Worm (Caenorhabditis elegans) whole organism, L4 larva: ENCODE measurements around the gene jkk-1.
A peak's percentile ranks its signal among the peaks of the same experiment; 100 is the strongest.

Experiments used
- D1046.2 ChIP-seq: fragments of 200-800 bp; sonication (Bioruptor generic); IDR thresholded peaks from 2 replicates; pipeline ENCODE4 v1.3.6; 2022; ENCODE audit warnings: missing genetic modification characterization, missing compliant biosample characterization
- F10B5.3 ChIP-seq: sonication (generic microtip); optimal IDR thresholded peaks from 2 replicates; lab custom pipeline; 2016; ENCODE audit warnings: mild to moderate bottlenecking, missing genetic modification characterization, missing compliant biosample characterization
- T20F7.1 ChIP-seq: fragments of 200-800 bp; sonication (Bioruptor generic); optimal IDR thresholded peaks from 2 replicates; lab custom pipeline; 2018; ENCODE audit warnings: mild to moderate bottlenecking, missing genetic modification characterization, missing compliant biosample characterization
- Y48G9A.11 ChIP-seq: fragments of 200-800 bp; sonication (Bioruptor generic); IDR thresholded peaks from 2 replicates; pipeline ENCODE4 v1.3.6; 2022; ENCODE audit warnings: missing genetic modification reagents, missing genetic modification characterization, missing compliant biosample characterization
- Y5F2A.4 ChIP-seq: fragments of 200-800 bp; sonication (Bioruptor generic); optimal IDR thresholded peaks from 2 replicates; lab custom pipeline; 2018; ENCODE audit warnings: mild to moderate bottlenecking, missing genetic modification characterization, missing compliant biosample characterization
- Y75B8A.6 ChIP-seq: fragments of 200-800 bp; sonication (Bioruptor generic); IDR thresholded peaks from 2 replicates; pipeline ENCODE4 v1.3.6; 2022; ENCODE audit warnings: missing genetic modification reagents, missing genetic modification characterization, missing compliant biosample characterization
- ZK337.2 ChIP-seq: fragments of 200-800 bp; sonication (Bioruptor generic); IDR thresholded peaks from 2 replicates; pipeline ENCODE4 v1.3.6; 2022; ENCODE audit warnings: missing genetic modification reagents, missing genetic modification characterization, missing compliant biosample characterization
- ZK546.5 ChIP-seq, 2 experiments: sonication (generic microtip); optimal IDR thresholded peaks; 2 replicates each; lab custom pipeline; 2017; ENCODE audit warnings: missing biosample characterization in 2 of 2, missing genetic modification characterization in 2 of 2
- aha-1 ChIP-seq: fragments of 150-350 bp; peaks from one replicate; lab custom pipeline; 2014; ENCODE audit warnings: missing biosample characterization, missing genetic modification characterization
- arid-1 ChIP-seq: fragments of 200-800 bp; sonication (Bioruptor generic); conservative IDR thresholded peaks from 2 replicates; pipeline ENCODE4 v1.3.6; 2022; ENCODE audit warnings: missing genetic modification reagents, missing genetic modification characterization, missing compliant biosample characterization
- ceh-32 ChIP-seq: sonication (generic microtip); optimal IDR thresholded peaks from 2 replicates; lab custom pipeline; 2016; ENCODE audit warnings: mild to moderate bottlenecking, missing genetic modification characterization, missing compliant biosample characterization; ENCODE audit not compliant: poor library complexity
- ceh-82 ChIP-seq: sonication (generic microtip); optimal IDR thresholded peaks from 2 replicates; lab custom pipeline; 2017; ENCODE audit warnings: missing biosample characterization, missing genetic modification characterization
- ces-1 ChIP-seq: fragments of 150-350 bp; sonication (generic microtip); optimal IDR thresholded peaks from 4 replicates; lab custom pipeline; 2014; ENCODE audit warnings: missing biosample characterization, missing genetic modification reagents, missing genetic modification characterization
- daf-12 ChIP-seq: fragments of 150-350 bp; optimal IDR thresholded peaks from 2 replicates; lab custom pipeline; 2014; ENCODE audit warnings: missing biosample characterization, missing genetic modification reagents, missing genetic modification characterization
- dmd-6 ChIP-seq: fragments of 200-800 bp; sonication (Bioruptor generic); IDR thresholded peaks from 2 replicates; pipeline ENCODE4 v1.3.6; 2022; ENCODE audit warnings: missing genetic modification reagents, missing genetic modification characterization, missing compliant biosample characterization
- dpl-1 ChIP-seq: fragments of 150-350 bp; optimal IDR thresholded peaks from 2 replicates; lab custom pipeline; 2014; ENCODE audit warnings: missing biosample characterization, missing genetic modification reagents, missing genetic modification characterization
- duxl-1 ChIP-seq: sonication (generic microtip); optimal IDR thresholded peaks from 2 replicates; lab custom pipeline; 2016; ENCODE audit warnings: mild to moderate bottlenecking, missing genetic modification characterization, moderate library complexity, missing compliant biosample characterization; ENCODE audit not compliant: poor library complexity
- egl-43 ChIP-seq: fragments of 200-800 bp; sonication (Bioruptor generic); IDR thresholded peaks from 2 replicates; pipeline ENCODE4 v1.3.6; 2022; ENCODE audit warnings: missing genetic modification reagents, missing genetic modification characterization, missing compliant biosample characterization
- fkh-10 ChIP-seq: fragments of 150-350 bp; optimal IDR thresholded peaks from 2 replicates; lab custom pipeline; 2014; ENCODE audit warnings: missing biosample characterization, missing genetic modification reagents, missing genetic modification characterization
- fos-1 ChIP-seq: fragments of 150-350 bp; optimal IDR thresholded peaks from 2 replicates; lab custom pipeline; 2014; ENCODE audit warnings: missing biosample characterization, missing genetic modification characterization
- hmg-1.1 ChIP-seq: fragments of 200-800 bp; sonication (Bioruptor generic); IDR thresholded peaks from 2 replicates; pipeline ENCODE4 v1.3.6; 2022; ENCODE audit warnings: missing genetic modification reagents, missing genetic modification characterization, missing compliant biosample characterization
- jun-1 ChIP-seq: fragments of 150-350 bp; optimal IDR thresholded peaks from 2 replicates; lab custom pipeline; 2014; ENCODE audit warnings: missing biosample characterization, missing genetic modification reagents, missing genetic modification characterization
- lin-29 ChIP-seq: fragments of 200-800 bp; sonication (Bioruptor generic); IDR thresholded peaks from 2 replicates; pipeline ENCODE4 v1.3.6; 2022; ENCODE audit warnings: missing genetic modification reagents, missing genetic modification characterization, missing compliant biosample characterization
- lin-38 ChIP-seq: fragments of 200-800 bp; sonication (Bioruptor generic); IDR thresholded peaks from 2 replicates; pipeline ENCODE4 v1.3.6; 2022; ENCODE audit warnings: missing genetic modification reagents, missing genetic modification characterization, missing compliant biosample characterization
- lin-39 ChIP-seq: fragments of 150-350 bp; optimal IDR thresholded peaks from 2 replicates; lab custom pipeline; 2014; ENCODE audit warnings: missing biosample characterization, missing genetic modification reagents, missing genetic modification characterization
- lsy-2 ChIP-seq, 2 experiments: fragments of 150-350 bp in 1 of 2; sonication (generic microtip) in 1 of 2; optimal IDR thresholded peaks; 2 replicates each; lab custom pipeline; 2014 to 2017; ENCODE audit warnings: missing biosample characterization in 2 of 2, missing genetic modification characterization in 2 of 2
- madf-5 ChIP-seq, 2 experiments: fragments of 200-800 bp; sonication (Bioruptor generic); IDR thresholded peaks; 2 replicates each; pipeline ENCODE4 v1.3.6; 2022; ENCODE audit warnings: missing compliant biosample characterization in 2 of 2, missing genetic modification characterization in 2 of 2
- mdl-1 ChIP-seq, 2 experiments: fragments of 150-350 bp in 1 of 2; sonication (generic microtip) in 1 of 2; optimal IDR thresholded peaks; 2 replicates each; lab custom pipeline; 2014 to 2017; ENCODE audit warnings: missing biosample characterization in 2 of 2, missing genetic modification characterization in 2 of 2
- mdt-29 ChIP-seq: fragments of 200-800 bp; sonication (Bioruptor generic); IDR thresholded peaks from 2 replicates; pipeline ENCODE4 v1.3.6; 2022; ENCODE audit warnings: missing genetic modification reagents, missing genetic modification characterization, missing compliant biosample characterization
- mep-1 ChIP-seq: fragments of 150-350 bp; sonication (generic microtip); optimal IDR thresholded peaks from 3 replicates; lab custom pipeline; 2014; ENCODE audit warnings: missing biosample characterization, missing genetic modification characterization
- mxl-3 ChIP-seq: fragments of 200-800 bp; sonication (Bioruptor generic); optimal IDR thresholded peaks from 2 replicates; lab custom pipeline; 2018; ENCODE audit warnings: mild to moderate bottlenecking, missing genetic modification characterization, missing compliant biosample characterization
- nhr-28 ChIP-seq: fragments of 150-350 bp; optimal IDR thresholded peaks from 2 replicates; lab custom pipeline; 2014; ENCODE audit warnings: missing biosample characterization, missing genetic modification characterization
- nhr-41 ChIP-seq: fragments of 200-800 bp; sonication (Bioruptor generic); IDR thresholded peaks from 2 replicates; pipeline ENCODE4 v1.3.6; 2022; ENCODE audit warnings: missing genetic modification reagents, missing genetic modification characterization, missing compliant biosample characterization
- nhr-48 ChIP-seq: sonication (generic microtip); optimal IDR thresholded peaks from 2 replicates; lab custom pipeline; 2016; ENCODE audit warnings: mild to moderate bottlenecking, missing genetic modification characterization, missing compliant biosample characterization
- pha-4 ChIP-seq, 2 experiments: fragments of 150-350 bp in 1 of 2; fragments of 200-800 bp in 1 of 2; sonication (Bioruptor generic) in 1 of 2; IDR thresholded peaks in 1 of 2; optimal IDR thresholded peaks in 1 of 2; 2 replicates each; pipeline versions ENCODE4 v1.3.6 to Lab custom; 2014 to 2022; ENCODE audit warnings: missing genetic modification characterization in 2 of 2, missing genetic modification reagents in 2 of 2, missing biosample characterization in 1 of 2, missing compliant biosample characterization in 1 of 2
- rbr-2 ChIP-seq: sonication (generic microtip); optimal IDR thresholded peaks from 2 replicates; lab custom pipeline; 2016; ENCODE audit warnings: missing genotype, missing genetic modification characterization, missing compliant biosample characterization
- saeg-2 ChIP-seq: fragments of 200-800 bp; sonication (Bioruptor generic); IDR thresholded peaks from 2 replicates; pipeline ENCODE4 v1.3.6; 2022; ENCODE audit warnings: missing genetic modification reagents, missing genetic modification characterization, missing compliant biosample characterization
- sdz-12 ChIP-seq: fragments of 200-800 bp; sonication (Bioruptor generic); optimal IDR thresholded peaks from 2 replicates; lab custom pipeline; 2018; ENCODE audit warnings: mild to moderate bottlenecking, missing genetic modification characterization, missing compliant biosample characterization
- set-16 ChIP-seq: fragments of 200-800 bp; sonication (Bioruptor generic); IDR thresholded peaks from 2 replicates; pipeline ENCODE4 v1.3.6; 2022; ENCODE audit warnings: missing genetic modification reagents, missing genetic modification characterization, missing compliant biosample characterization
- skn-1 ChIP-seq: fragments of 150-350 bp; optimal IDR thresholded peaks from 2 replicates; lab custom pipeline; 2014; ENCODE audit warnings: missing biosample characterization, missing genetic modification characterization
- spr-1 ChIP-seq: sonication (generic microtip); optimal IDR thresholded peaks from 2 replicates; lab custom pipeline; 2016; ENCODE audit warnings: mild to moderate bottlenecking, missing genetic modification characterization, missing compliant biosample characterization
- unc-39 ChIP-seq: sonication (generic microtip); optimal IDR thresholded peaks from 2 replicates; lab custom pipeline; 2017; ENCODE audit warnings: missing biosample characterization, missing genetic modification characterization
- unc-62 ChIP-seq, 3 experiments: fragments of 150-350 bp in 1 of 3; sonication (generic microtip); optimal IDR thresholded peaks in 2 of 3; peaks in 1 of 3; 1 replicate in 1 of 3; 2 replicates in 2 of 3; lab custom pipeline; 2014 to 2017; ENCODE audit warnings: missing biosample characterization in 3 of 3, missing genetic modification characterization in 3 of 3, missing genetic modification reagents in 3 of 3, missing genotype in 1 of 3
- vab-7 ChIP-seq: fragments of 200-800 bp; sonication (Bioruptor generic); IDR thresholded peaks from 2 replicates; pipeline ENCODE4 v1.3.6; 2022; ENCODE audit warnings: missing genetic modification reagents, missing genetic modification characterization, missing compliant biosample characterization
- zag-1 ChIP-seq: fragments of 150-350 bp; optimal IDR thresholded peaks from 2 replicates; lab custom pipeline; 2014; ENCODE audit warnings: missing biosample characterization, missing genetic modification characterization
- zip-11 ChIP-seq: fragments of 200-800 bp; sonication (Bioruptor generic); IDR thresholded peaks from 2 replicates; pipeline ENCODE4 v1.3.6; 2022; ENCODE audit warnings: missing genetic modification characterization, missing compliant biosample characterization
- ztf-11 ChIP-seq: fragments of 150-350 bp; optimal IDR thresholded peaks from 2 replicates; lab custom pipeline; 2014; ENCODE audit warnings: missing biosample characterization, missing genetic modification characterization

jkk-1 gene

DNA sequence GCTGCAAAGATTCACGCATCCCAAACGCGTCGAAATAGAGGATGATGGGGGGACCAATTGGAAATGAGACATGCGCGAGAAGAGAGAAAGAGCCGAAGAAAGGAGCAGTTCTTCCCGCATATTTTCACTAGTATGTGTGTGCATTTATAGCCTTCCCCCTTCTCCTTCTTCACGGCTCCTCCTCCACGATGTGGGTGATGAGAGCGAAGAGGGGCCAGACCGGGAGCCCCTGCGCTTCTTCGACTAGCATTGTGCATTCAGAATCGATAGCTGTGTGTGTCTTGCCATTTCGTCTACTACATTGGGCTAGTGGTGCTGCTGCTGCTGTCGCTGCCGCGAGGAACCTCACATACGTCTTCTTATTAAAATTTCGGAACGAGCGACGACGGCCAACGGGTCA is at the start of gene jkk-1:
jkk-1 (plus strand) TSS at position 249 of the 400 bp plus-strand sequence.
- TF ChIP-seq arid-1, result 0 out of 2 replicates have a peak, but pooled peaks have one; percentile 24
- peak; percentile 69 for TF ChIP-seq rbr-2 (tag; lab: Kevin White, UChicago)
- 0 out of 2 replicates have a peak, but pooled peaks have one; percentile 44 for TF ChIP-seq egl-43
- peak; percentile 48 for TF ChIP-seq mep-1 (tag; lab: Kevin White, UChicago)
- peak; percentile 2 for TF ChIP-seq mxl-3 (GFP tag; lab: Kevin White, UChicago)
- peak; percentile 90 for TF ChIP-seq aha-1
- TF ChIP-seq unc-62 (GFP tag; optimal IDR thresholded peaks at IDR 0.05 in 1 of 2; lab: Kevin White, UChicago), result peak in 1 of 2 experiments; percentile 97
- TF ChIP-seq unc-62 (tag; optimal IDR thresholded peaks at IDR 0.05; lab: Kevin White, UChicago), result no peak
- TF ChIP-seq fkh-10 (GFP tag; lab: Kevin White, UChicago), result peak; percentile 78
- peak; percentile 75 for TF ChIP-seq hmg-1.1 (GFP tag; lab: Robert Waterston, UW)
- no peak for TF ChIP-seq F10B5.3 (tag; lab: Kevin White, UChicago)
- TF ChIP-seq saeg-2 (GFP tag; lab: Robert Waterston, UW), result no peak
- TF ChIP-seq mdl-1 (tag; optimal IDR thresholded peaks at IDR 0.05; lab: Kevin White, UChicago), result peak in 1 of 2 experiments; percentile 39
- TF ChIP-seq dmd-6 (GFP tag; lab: Robert Waterston, UW), result peak; percentile 13; the same call in 1 of the 2 replicates
- TF ChIP-seq vab-7 (GFP tag; lab: Robert Waterston, UW), result 0 out of 2 replicates have a peak, but pooled peaks have one; percentile 28
- peak; percentile 57 for TF ChIP-seq set-16
- TF ChIP-seq nhr-41 (GFP tag; lab: Robert Waterston, UW), result no peak

- TF ChIP-seq skn-1 (tag; lab: Kevin White, UChicago), result no peak
- no peak for TF ChIP-seq mdl-1 (tag; optimal IDR thresholded peaks at IDR 0.05; lab: Kevin White, UChicago)
- TF ChIP-seq sdz-12 (GFP tag; lab: Kevin White, UChicago), result peak; percentile 58
- TF ChIP-seq unc-39, result no peak
- no peak for TF ChIP-seq ztf-11 (tag; lab: Kevin White, UChicago)
- peak; percentile 58; the same call in 1 of the 2 replicates for TF ChIP-seq pha-4 (GFP tag; IDR thresholded peaks at IDR 0.05; lab: Robert Waterston, UW)
- TF ChIP-seq pha-4 (tag; optimal IDR thresholded peaks at IDR 0.05; lab: Kevin White, UChicago), result no peak
- no peak for TF ChIP-seq ces-1 (GFP tag; lab: Kevin White, UChicago)
- no peak for TF ChIP-seq zip-11
- no peak for TF ChIP-seq jun-1 (tag; lab: Kevin White, UChicago)
- peak; percentile 53 for TF ChIP-seq nhr-48 (tag; lab: Kevin White, UChicago)
- peak; percentile 33; the same call in 1 of the 2 replicates for TF ChIP-seq lin-29 (GFP tag; lab: Robert Waterston, UW)
- no peak for TF ChIP-seq daf-12 (tag; lab: Kevin White, UChicago)
- TF ChIP-seq T20F7.1 (GFP tag; lab: Kevin White, UChicago), result peak; percentile 18
- peak; percentile 61; the same call in 1 of the 2 replicates for TF ChIP-seq ZK337.2 (GFP tag; lab: Robert Waterston, UW)
- no peak for TF ChIP-seq zag-1 (tag; lab: Kevin White, UChicago)
- TF ChIP-seq duxl-1, result no peak
- no peak for TF ChIP-seq ZK546.5 (tag; optimal IDR thresholded peaks at IDR 0.05; lab: Kevin White, UChicago)
- TF ChIP-seq aha-1, result peak; percentile 98
- TF ChIP-seq Y48G9A.11 (GFP tag; lab: Robert Waterston, UW), result no peak; the same call in 1 of the 2 replicates
- no peak for TF ChIP-seq ceh-82
- peak; percentile 13 for TF ChIP-seq nhr-28 (tag; lab: Kevin White, UChicago)
- peak; percentile 29 for TF ChIP-seq Y5F2A.4 (GFP tag; lab: Kevin White, UChicago)
- no peak for TF ChIP-seq fos-1 (tag; lab: Kevin White, UChicago)
- TF ChIP-seq madf-5 (GFP tag; IDR thresholded peaks at IDR 0.05; lab: Robert Waterston, UW), result 0 out of 4 replicates have a peak, but pooled peaks of 1 of the 2 experiments have one; percentile 53
- TF ChIP-seq lsy-2 (tag; optimal IDR thresholded peaks at IDR 0.05; lab: Kevin White, UChicago), result no peak
- peak; percentile 33; the same call in 1 of the 2 replicates for TF ChIP-seq mdt-29
- TF ChIP-seq lin-38 (GFP tag; lab: Robert Waterston, UW), result no peak
- TF ChIP-seq spr-1 (tag; lab: Kevin White, UChicago), result peak; percentile 11
- no peak for TF ChIP-seq D1046.2
- peak; percentile 63 for TF ChIP-seq mxl-3 (GFP tag; lab: Kevin White, UChicago)
- TF ChIP-seq dpl-1 (GFP tag; lab: Kevin White, UChicago), result peak; percentile 20
- 0 out of 2 replicates have a peak, but pooled peaks have one; percentile 13 for TF ChIP-seq Y75B8A.6
- TF ChIP-seq lin-39, result no peak
- no peak for TF ChIP-seq fkh-10 (GFP tag; lab: Kevin White, UChicago)
- TF ChIP-seq ceh-32 (tag; lab: Kevin White, UChicago), result no peak
Observed at ce11 chrX:5319214-5319838, 48.9 kb upstream of the jkk-1 start.
